Worm (Caenorhabditis elegans) whole organism, L4 larva: ENCODE results near the gene fbxb-96.

Experiments
- aha-1 ChIP-seq: fragments of 150-350 bp; peaks from one replicate; lab custom pipeline; 2014; ENCODE audit warnings: missing biosample characterization, missing genetic modification characterization
- egl-27 ChIP-seq: sonication (generic microtip); optimal IDR thresholded peaks from 3 replicates; lab custom pipeline; 2017; ENCODE audit warnings: missing biosample characterization, missing genetic modification reagents, missing genetic modification characterization
- egl-43 ChIP-seq: fragments of 200-800 bp; sonication (Bioruptor generic); IDR thresholded peaks from 2 replicates; pipeline ENCODE4 v1.3.6; 2022; ENCODE audit warnings: missing genetic modification reagents, missing genetic modification characterization, missing compliant biosample characterization
- jun-1 ChIP-seq: fragments of 150-350 bp; optimal IDR thresholded peaks from 2 replicates; lab custom pipeline; 2014; ENCODE audit warnings: missing biosample characterization, missing genetic modification reagents, missing genetic modification characterization
- nhr-28 ChIP-seq: fragments of 150-350 bp; optimal IDR thresholded peaks from 2 replicates; lab custom pipeline; 2014; ENCODE audit warnings: missing biosample characterization, missing genetic modification characterization
- nhr-41 ChIP-seq: fragments of 200-800 bp; sonication (Bioruptor generic); IDR thresholded peaks from 2 replicates; pipeline ENCODE4 v1.3.6; 2022; ENCODE audit warnings: missing genetic modification reagents, missing genetic modification characterization, missing compliant biosample characterization
- nhr-76 ChIP-seq: fragments of 150-350 bp; optimal IDR thresholded peaks from 2 replicates; lab custom pipeline; 2014; ENCODE audit warnings: missing biosample characterization, missing genetic modification characterization
- unc-39 ChIP-seq: sonication (generic microtip); optimal IDR thresholded peaks from 2 replicates; lab custom pipeline; 2017; ENCODE audit warnings: missing biosample characterization, missing genetic modification characterization
- zag-1 ChIP-seq: fragments of 150-350 bp; optimal IDR thresholded peaks from 2 replicates; lab custom pipeline; 2014; ENCODE audit warnings: missing biosample characterization, missing genetic modification characterization

DNA sequence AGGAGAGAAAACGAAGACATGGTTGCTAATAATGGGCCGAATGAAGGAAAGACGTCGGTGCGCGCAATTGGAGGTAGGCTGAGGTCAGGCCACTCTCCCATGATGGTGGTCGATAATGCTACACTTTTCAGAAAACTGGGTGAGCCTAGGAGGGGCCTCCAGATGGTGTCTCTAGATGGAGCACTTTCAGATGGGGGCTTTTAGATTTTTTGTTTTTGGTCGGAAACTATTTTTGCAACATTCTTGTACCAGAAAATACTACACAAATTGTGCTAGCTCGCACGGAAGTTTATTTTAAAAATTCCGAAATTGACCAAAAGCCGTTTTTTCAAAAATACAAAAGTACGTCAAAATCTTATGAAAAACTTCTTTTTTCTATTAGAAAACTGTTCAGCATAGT, 31.9 kb downstream of the fbxb-96 start, which contains the start of gene fbxb-10:
- TF ChIP-seq jun-1 (tag; lab: Kevin White, UChicago), result no peak
- no peak for TF ChIP-seq nhr-28 (tag; lab: Kevin White, UChicago)
- no peak for TF ChIP-seq unc-39 (tag; lab: Kevin White, UChicago)
- no peak for TF ChIP-seq nhr-76 (tag; lab: Kevin White, UChicago)
- TF ChIP-seq zag-1 (tag; lab: Kevin White, UChicago), result no peak
- no peak for TF ChIP-seq egl-27
- TF ChIP-seq nhr-41 (GFP tag; lab: Robert Waterston, UW), result no peak
- TF ChIP-seq egl-43 (GFP tag; lab: Robert Waterston, UW), result no peak
- TF ChIP-seq aha-1 (tag; lab: Kevin White, UChicago), result no peak
